Worm (Caenorhabditis elegans): ENCODE measurements around the gene R02D5.1.

ce11 chrV:14481401-14481800 lies 26.6 kb upstream of the R02D5.1 start, which contains the start of gene R02D5.7:
- TF ChIP-seq jun-1 (tag; optimal IDR thresholded peaks at IDR 0.05) (no peak), elt-3 (tag; optimal IDR thresholded peaks at IDR 0.05) (no peak), ztf-11 (tag; optimal IDR thresholded peaks at IDR 0.05) (no peak), ceh-82 (tag; optimal IDR thresholded peaks at IDR 0.05) (no peak)
